Worm (Caenorhabditis elegans) whole organism, L2 larva: ENCODE results near the gene F23H12.7.

Experiments used
- alr-1 ChIP-seq: fragments of 150-350 bp; optimal IDR thresholded peaks from 2 replicates; lab custom pipeline; 2014; ENCODE audit warnings: missing biosample characterization, missing genetic modification characterization
- elt-3 ChIP-seq: sonication (generic microtip); optimal IDR thresholded peaks from 2 replicates; lab custom pipeline; 2017; ENCODE audit warnings: missing biosample characterization, missing genetic modification characterization
- fos-1 ChIP-seq: fragments of 150-350 bp; optimal IDR thresholded peaks from 2 replicates; lab custom pipeline; 2014; ENCODE audit warnings: missing biosample characterization, missing genetic modification characterization
- nhr-12 ChIP-seq: fragments of 150-350 bp; optimal IDR thresholded peaks from 2 replicates; lab custom pipeline; 2014; ENCODE audit warnings: missing biosample characterization, missing genetic modification characterization
- nhr-237 ChIP-seq: fragments of 150-350 bp; optimal IDR thresholded peaks from 2 replicates; lab custom pipeline; 2014; ENCODE audit warnings: missing biosample characterization, missing genetic modification characterization
- nhr-6 ChIP-seq: fragments of 150-350 bp; optimal IDR thresholded peaks from 2 replicates; lab custom pipeline; 2014; ENCODE audit warnings: missing biosample characterization, missing genetic modification characterization
- skn-1 ChIP-seq: sonication (generic microtip); optimal IDR thresholded peaks from 2 replicates; lab custom pipeline; 2017; ENCODE audit warnings: missing biosample characterization, missing genetic modification characterization
- unc-39 ChIP-seq: fragments of 150-350 bp; optimal IDR thresholded peaks from 2 replicates; lab custom pipeline; 2014; ENCODE audit warnings: missing biosample characterization, missing genetic modification characterization
- unc-55 ChIP-seq: fragments of 150-350 bp; sonication (generic microtip); optimal IDR thresholded peaks from 3 replicates; lab custom pipeline; 2014; ENCODE audit warnings: missing biosample characterization, missing genetic modification reagents, missing genetic modification characterization
- unc-62 ChIP-seq: fragments of 150-350 bp; optimal IDR thresholded peaks from 2 replicates; lab custom pipeline; 2014; ENCODE audit warnings: missing biosample characterization, missing genetic modification reagents, missing genetic modification characterization
- ztf-11 ChIP-seq: sonication (generic microtip); optimal IDR thresholded peaks from 2 replicates; lab custom pipeline; 2017; ENCODE audit warnings: missing biosample characterization, missing genetic modification characterization

DNA sequence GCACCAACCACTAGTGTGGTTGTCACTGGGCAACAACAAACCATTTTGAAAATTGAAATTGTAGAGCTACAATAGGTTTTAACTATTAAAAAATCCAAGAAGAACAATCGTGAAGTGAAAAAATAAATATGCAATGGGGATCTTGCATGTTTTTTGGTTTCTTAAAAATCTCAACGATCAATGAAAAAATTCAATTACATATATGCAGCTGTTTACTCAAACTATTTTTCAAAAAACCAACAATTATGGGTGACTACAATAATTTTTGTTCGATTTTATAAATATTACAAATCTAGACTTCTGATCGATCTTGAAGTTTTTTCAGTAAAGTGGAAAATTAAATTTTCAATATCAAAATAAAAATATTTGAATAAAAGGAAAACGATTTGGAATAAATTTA lies 37.0 kb downstream of the F23H12.7 start, which contains the start of gene cdr-4:
- no peak for TF ChIP-seq nhr-237 (tag; lab: Kevin White, UChicago)
- no peak for TF ChIP-seq unc-55
- TF ChIP-seq alr-1 (tag; lab: Kevin White, UChicago) = no peak
- TF ChIP-seq nhr-6 (tag; lab: Kevin White, UChicago) = no peak
- no peak for TF ChIP-seq nhr-12 (tag; lab: Kevin White, UChicago)
- TF ChIP-seq unc-62 = no peak
- TF ChIP-seq ztf-11 (tag; lab: Kevin White, UChicago) = no peak
- TF ChIP-seq elt-3 (tag; lab: Kevin White, UChicago) = no peak
- no peak for TF ChIP-seq skn-1 (tag; lab: Kevin White, UChicago)
- no peak for TF ChIP-seq fos-1 (tag; lab: Kevin White, UChicago)
- no peak for TF ChIP-seq unc-39 (tag; lab: Kevin White, UChicago)
